Worm (Caenorhabditis elegans): Measurements from ENCODE around the gene sru-15.

DNA sequence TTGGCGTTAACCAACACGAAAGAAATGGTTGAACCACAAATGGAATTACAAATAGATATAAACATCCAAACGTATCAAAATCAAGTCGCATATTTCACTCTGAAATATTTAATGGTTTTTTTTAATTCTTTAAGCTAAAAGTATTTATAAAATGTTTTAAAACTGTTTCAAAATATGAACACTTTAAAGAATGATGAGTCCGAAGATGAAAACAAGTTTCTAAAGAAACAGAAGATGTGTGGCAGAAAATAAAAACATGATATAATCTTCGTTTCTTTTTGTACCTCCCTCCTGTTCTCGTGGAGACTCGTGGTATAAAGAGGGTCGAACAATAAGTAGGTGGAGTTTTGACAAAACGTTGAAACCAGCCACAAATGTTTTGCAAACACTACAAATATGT, 35.3 kb downstream of the sru-15 start, which contains the start of gene lact-6:
- no peak for TF ChIP-seq hrde-1 (tag; optimal IDR thresholded peaks at IDR 0.05; ENCODE audit: borderline replicate concordance)
- no peak for TF ChIP-seq nhr-90 (tag; optimal IDR thresholded peaks at IDR 0.05)
- TF ChIP-seq snpc-1.3 (tag; optimal IDR thresholded peaks at IDR 0.05; ENCODE audit: insufficient read depth), result no peak
- no peak for TF ChIP-seq attf-5 (GFP tag; optimal IDR thresholded peaks at IDR 0.05)
- no peak for TF ChIP-seq die-1 (tag; optimal IDR thresholded peaks at IDR 0.05)
- no peak for TF ChIP-seq B0261.1 (tag; optimal IDR thresholded peaks at IDR 0.05)
- TF ChIP-seq F23B12.7 (tag; optimal IDR thresholded peaks at IDR 0.05; ENCODE audit: insufficient read depth), result no peak

Measured in whole organism, young adult.